Worm (Caenorhabditis elegans) whole organism, L1 larva: ENCODE measurements around the gene W03F9.2.

ENCODE experiments used
- C16A3.4 ChIP-seq: fragments of 150-350 bp; optimal IDR thresholded peaks from 2 replicates; lab custom pipeline; 2014; ENCODE audit warnings: missing biosample characterization, missing genetic modification characterization
- C34B4.2 ChIP-seq: sonication (generic microtip); optimal IDR thresholded peaks from 2 replicates; lab custom pipeline; 2017; ENCODE audit warnings: mild to moderate bottlenecking, missing genetic modification characterization, missing compliant biosample characterization
- aha-1 ChIP-seq: fragments of 150-350 bp; optimal IDR thresholded peaks from 2 replicates; lab custom pipeline; 2014; ENCODE audit warnings: missing biosample characterization, missing genetic modification characterization
- aly-2 ChIP-seq: fragments of 150-350 bp; optimal IDR thresholded peaks from 2 replicates; lab custom pipeline; 2014; ENCODE audit warnings: missing biosample characterization, missing genetic modification characterization
- ama-1 ChIP-seq: fragments of 150-350 bp; optimal IDR thresholded peaks from 2 replicates; lab custom pipeline; 2014
- blmp-1 ChIP-seq: fragments of 150-350 bp; optimal IDR thresholded peaks from 2 replicates; lab custom pipeline; 2014; ENCODE audit warnings: missing biosample characterization, missing genetic modification characterization
- ceh-63 ChIP-seq: fragments of 200-800 bp; sonication (Bioruptor generic); optimal IDR thresholded peaks from 2 replicates; lab custom pipeline; 2018; ENCODE audit warnings: mild to moderate bottlenecking, missing genetic modification characterization, missing compliant biosample characterization
- ceh-8 ChIP-seq: fragments of 200-800 bp; sonication (Bioruptor generic); optimal IDR thresholded peaks from 2 replicates; lab custom pipeline; 2018; ENCODE audit warnings: mild to moderate bottlenecking, missing genetic modification characterization, moderate library complexity, missing compliant biosample characterization
- ceh-82 ChIP-seq, 3 experiments: fragments of 150-350 bp in 1 of 3; sonication (generic microtip) in 2 of 3; optimal IDR thresholded peaks; 2 replicates each; lab custom pipeline; 2014 to 2017; ENCODE audit warnings: missing biosample characterization in 3 of 3, missing genetic modification characterization in 3 of 3
- ceh-88 ChIP-seq: fragments of 200-800 bp; sonication (Bioruptor generic); IDR thresholded peaks from 2 replicates; pipeline ENCODE4 v1.3.6; 2022; ENCODE audit warnings: missing genetic modification characterization, missing compliant biosample characterization
- ceh-90 ChIP-seq: sonication (generic microtip); optimal IDR thresholded peaks from 2 replicates; lab custom pipeline; 2016; ENCODE audit warnings: missing genetic modification characterization, missing compliant biosample characterization
- efl-1 ChIP-seq, 4 experiments: fragments of 150-350 bp; optimal IDR thresholded peaks in 3 of 4; peaks in 1 of 4; 1 replicate in 1 of 4; 2 replicates in 3 of 4; lab custom pipeline; 2014; ENCODE audit warnings: missing biosample characterization in 2 of 4, missing genetic modification characterization in 2 of 4, missing genetic modification reagents in 2 of 4
- efl-3 ChIP-seq: fragments of 200-800 bp; sonication (Bioruptor generic); optimal IDR thresholded peaks from 2 replicates; lab custom pipeline; 2018; ENCODE audit warnings: mild to moderate bottlenecking, missing genetic modification characterization, missing compliant biosample characterization
- egl-13 ChIP-seq: sonication (generic microtip); optimal IDR thresholded peaks from 2 replicates; lab custom pipeline; 2016; ENCODE audit warnings: missing genotype, missing genetic modification reagents, missing genetic modification characterization, missing compliant biosample characterization
- elt-2 ChIP-seq: sonication (generic microtip); optimal IDR thresholded peaks from 2 replicates; lab custom pipeline; 2016; ENCODE audit warnings: missing genetic modification characterization, mild to moderate bottlenecking, inconsistent platforms, missing compliant biosample characterization, missing genetic modification reagents
- elt-3 ChIP-seq, 6 experiments: fragments of 150-350 bp in 1 of 6; sonication (generic microtip); optimal IDR thresholded peaks; 2 replicates each; lab custom pipeline; 2017 to 2018; ENCODE audit warnings: missing biosample characterization in 6 of 6, missing genetic modification characterization in 6 of 6, inconsistent platforms in 1 of 6
- fkh-8 ChIP-seq: sonication (generic microtip); optimal IDR thresholded peaks from 2 replicates; lab custom pipeline; 2016; ENCODE audit warnings: mild to moderate bottlenecking, missing genetic modification characterization, missing compliant biosample characterization
- grh-1 ChIP-seq: fragments of 200-800 bp; sonication (Bioruptor generic); IDR thresholded peaks from 2 replicates; pipeline ENCODE4 v1.3.6; 2022; ENCODE audit warnings: missing genetic modification reagents, missing genetic modification characterization, missing compliant biosample characterization
- hlh-17 ChIP-seq: fragments of 200-800 bp; sonication (Bioruptor generic); optimal IDR thresholded peaks from 2 replicates; lab custom pipeline; 2018; ENCODE audit warnings: missing genetic modification characterization, mild to moderate bottlenecking, missing compliant biosample characterization, moderate library complexity, borderline replicate concordance
- hpl-2 ChIP-seq: fragments of 150-350 bp; optimal IDR thresholded peaks from 2 replicates; lab custom pipeline; 2014; ENCODE audit warnings: missing biosample characterization, missing genetic modification reagents, missing genetic modification characterization
- irx-1 ChIP-seq: sonication (generic microtip); optimal IDR thresholded peaks from 2 replicates; lab custom pipeline; 2016; ENCODE audit warnings: missing genetic modification characterization, missing compliant biosample characterization
- jun-1 ChIP-seq: fragments of 150-350 bp; optimal IDR thresholded peaks from 2 replicates; lab custom pipeline; 2014; ENCODE audit warnings: missing biosample characterization, missing genetic modification reagents, missing genetic modification characterization
- lin-13 ChIP-seq: fragments of 150-350 bp; optimal IDR thresholded peaks from 2 replicates; lab custom pipeline; 2014; ENCODE audit warnings: missing biosample characterization, missing genetic modification reagents, missing genetic modification characterization
- lin-15B ChIP-seq: fragments of 150-350 bp; sonication (generic microtip); optimal IDR thresholded peaks from 3 replicates; lab custom pipeline; 2014; ENCODE audit warnings: missing biosample characterization, missing genetic modification characterization
- lin-39 ChIP-seq: fragments of 150-350 bp; optimal IDR thresholded peaks from 2 replicates; lab custom pipeline; 2014; ENCODE audit warnings: missing biosample characterization, missing genetic modification reagents, missing genetic modification characterization
- lir-3 ChIP-seq: sonication (generic microtip); optimal IDR thresholded peaks from 2 replicates; lab custom pipeline; 2016; ENCODE audit warnings: mild to moderate bottlenecking, missing genetic modification characterization, moderate library complexity, missing compliant biosample characterization; ENCODE audit not compliant: poor library complexity
- mab-9 ChIP-seq: fragments of 200-800 bp; sonication (Bioruptor generic); IDR thresholded peaks from 2 replicates; pipeline ENCODE4 v1.3.6; 2022; ENCODE audit warnings: missing genetic modification reagents, missing genetic modification characterization, missing compliant biosample characterization
- nhr-11 ChIP-seq: fragments of 150-350 bp; optimal IDR thresholded peaks from 2 replicates; lab custom pipeline; 2014; ENCODE audit warnings: missing biosample characterization, missing genetic modification characterization
- nhr-12 ChIP-seq: sonication (generic microtip); optimal IDR thresholded peaks from 2 replicates; lab custom pipeline; 2017; ENCODE audit warnings: missing biosample characterization, missing genetic modification characterization
- nhr-19 ChIP-seq: fragments of 200-800 bp; sonication (Bioruptor generic); conservative IDR thresholded peaks from 2 replicates; pipeline ENCODE4 v1.3.6; 2022; ENCODE audit warnings: missing genetic modification characterization, missing compliant biosample characterization
- nhr-28 ChIP-seq: fragments of 150-350 bp; optimal IDR thresholded peaks from 2 replicates; lab custom pipeline; 2014; ENCODE audit warnings: missing biosample characterization, missing genetic modification characterization
- nhr-47 ChIP-seq: sonication (generic microtip); optimal IDR thresholded peaks from 2 replicates; lab custom pipeline; 2016; ENCODE audit warnings: mild to moderate bottlenecking, missing genetic modification characterization, moderate library complexity, missing compliant biosample characterization
- nhr-77 ChIP-seq: fragments of 150-350 bp; optimal IDR thresholded peaks from 2 replicates; lab custom pipeline; 2014; ENCODE audit warnings: missing biosample characterization, missing genetic modification characterization
- nhr-85 ChIP-seq: sonication (generic microtip); peaks from one replicate; lab custom pipeline; 2016; ENCODE audit warnings: missing genetic modification characterization, inconsistent platforms, missing compliant biosample characterization
- pag-3 ChIP-seq: sonication (generic microtip); optimal IDR thresholded peaks from 2 replicates; lab custom pipeline; 2017; ENCODE audit warnings: missing genetic modification characterization, mild to moderate bottlenecking, missing compliant biosample characterization, antibody characterized with exemption, borderline replicate concordance; ENCODE audit not compliant: insufficient read depth
- pax-3 ChIP-seq: fragments of 200-800 bp; sonication (Bioruptor generic); optimal IDR thresholded peaks from 2 replicates; lab custom pipeline; 2018; ENCODE audit warnings: mild to moderate bottlenecking, missing genetic modification characterization, moderate library complexity, missing compliant biosample characterization
- pqm-1 ChIP-seq: sonication (generic microtip); optimal IDR thresholded peaks from 3 replicates; lab custom pipeline; 2017; ENCODE audit warnings: missing biosample characterization, missing genetic modification characterization
- skn-1 ChIP-seq: fragments of 150-350 bp; optimal IDR thresholded peaks from 2 replicates; lab custom pipeline; 2014; ENCODE audit warnings: missing biosample characterization, missing genetic modification characterization
- snpc-4 ChIP-seq: fragments of 150-350 bp; optimal IDR thresholded peaks from 2 replicates; lab custom pipeline; 2014; ENCODE audit warnings: missing biosample characterization, missing genetic modification characterization
- sox-4 ChIP-seq: sonication (generic microtip); optimal IDR thresholded peaks from 2 replicates; lab custom pipeline; 2016; ENCODE audit warnings: missing genetic modification characterization, missing compliant biosample characterization
- sptf-1 ChIP-seq: fragments of 150-350 bp; optimal IDR thresholded peaks from 2 replicates; lab custom pipeline; 2014; ENCODE audit warnings: missing biosample characterization, missing genetic modification characterization
- swsn-7 ChIP-seq: sonication (generic microtip); optimal IDR thresholded peaks from 2 replicates; lab custom pipeline; 2016; ENCODE audit warnings: missing genetic modification characterization, missing compliant biosample characterization
- tlp-1 ChIP-seq: fragments of 150-350 bp; optimal IDR thresholded peaks from 2 replicates; lab custom pipeline; 2014; ENCODE audit warnings: missing biosample characterization, missing genetic modification characterization
- unc-98 ChIP-seq: fragments of 200-800 bp; sonication (Bioruptor generic); IDR thresholded peaks from 2 replicates; pipeline ENCODE4 v1.3.6; 2022; ENCODE audit warnings: missing genetic modification characterization, missing compliant biosample characterization
- zag-1 ChIP-seq: fragments of 150-350 bp; optimal IDR thresholded peaks from 2 replicates; lab custom pipeline; 2014; ENCODE audit warnings: missing biosample characterization, missing genetic modification characterization

W03F9.2 gene

ce11 chrV:173437-173836 lies 45.6 kb upstream of the W03F9.2 start:
- peak in 1 of 2 experiments; percentile 21 for TF ChIP-seq efl-1 (optimal IDR thresholded peaks at IDR 0.05; lab: Kevin White, UChicago)
- TF ChIP-seq efl-1 (GFP tag; optimal IDR thresholded peaks at IDR 0.05 in 1 of 2; lab: Kevin White, UChicago), result no peak
- no peak for TF ChIP-seq ceh-88 (GFP tag; lab: Robert Waterston, UW)
- peak; percentile 16 for TF ChIP-seq pax-3 (tag; lab: Kevin White, UChicago)
- peak; percentile 71 for TF ChIP-seq fkh-8 (tag; lab: Kevin White, UChicago)
- TF ChIP-seq, all 84 proteins: peak for 3

ce11 chrV:172110-172509 lies 44.3 kb upstream of the W03F9.2 start, which contains the start of gene cfap-36:
Gene cfap-36 (minus strand): TSS chrV:172210.
- TF ChIP-seq zag-1 (tag; lab: Kevin White, UChicago) (no peak), nhr-85 (peak; percentile 57)

- no peak for TF ChIP-seq pqm-1 (tag; lab: Kevin White, UChicago)
- no peak for TF ChIP-seq sox-4 (tag; lab: Kevin White, UChicago)
- TF ChIP-seq ceh-8 (GFP tag; lab: Kevin White, UChicago), result no peak
- no peak for TF ChIP-seq blmp-1 (tag; lab: Kevin White, UChicago)
- TF ChIP-seq swsn-7 (tag; lab: Kevin White, UChicago), result no peak
- TF ChIP-seq nhr-11 (tag; lab: Kevin White, UChicago), result no peak
- no peak for TF ChIP-seq ceh-63 (GFP tag; lab: Kevin White, UChicago)
- no peak for TF ChIP-seq lir-3
- TF ChIP-seq jun-1, result no peak
- no peak for TF ChIP-seq lin-39 (tag; lab: Kevin White, UChicago)
- no peak for TF ChIP-seq pag-3 (tag; lab: Kevin White, UChicago)
- no peak for TF ChIP-seq hpl-2
- no peak for TF ChIP-seq nhr-85
- TF ChIP-seq nhr-77 (tag; lab: Kevin White, UChicago), result no peak
- TF ChIP-seq aha-1 (tag; lab: Kevin White, UChicago), result no peak
- no peak for TF ChIP-seq lin-13 (GFP tag; lab: Kevin White, UChicago)
- TF ChIP-seq nhr-12 (tag; lab: Kevin White, UChicago), result no peak
- TF ChIP-seq tlp-1 (tag; lab: Kevin White, UChicago), result no peak
- TF ChIP-seq ceh-82 (tag; optimal IDR thresholded peaks at IDR 0.05; lab: Kevin White, UChicago), result no peak
Observed at ce11 chrV:166687-167086, 38.9 kb upstream of the W03F9.2 start, which contains the start of gene Y108G3AL.2. Gene Y108G3AL.2 (plus strand): TSS chrV:166987.

DNA sequence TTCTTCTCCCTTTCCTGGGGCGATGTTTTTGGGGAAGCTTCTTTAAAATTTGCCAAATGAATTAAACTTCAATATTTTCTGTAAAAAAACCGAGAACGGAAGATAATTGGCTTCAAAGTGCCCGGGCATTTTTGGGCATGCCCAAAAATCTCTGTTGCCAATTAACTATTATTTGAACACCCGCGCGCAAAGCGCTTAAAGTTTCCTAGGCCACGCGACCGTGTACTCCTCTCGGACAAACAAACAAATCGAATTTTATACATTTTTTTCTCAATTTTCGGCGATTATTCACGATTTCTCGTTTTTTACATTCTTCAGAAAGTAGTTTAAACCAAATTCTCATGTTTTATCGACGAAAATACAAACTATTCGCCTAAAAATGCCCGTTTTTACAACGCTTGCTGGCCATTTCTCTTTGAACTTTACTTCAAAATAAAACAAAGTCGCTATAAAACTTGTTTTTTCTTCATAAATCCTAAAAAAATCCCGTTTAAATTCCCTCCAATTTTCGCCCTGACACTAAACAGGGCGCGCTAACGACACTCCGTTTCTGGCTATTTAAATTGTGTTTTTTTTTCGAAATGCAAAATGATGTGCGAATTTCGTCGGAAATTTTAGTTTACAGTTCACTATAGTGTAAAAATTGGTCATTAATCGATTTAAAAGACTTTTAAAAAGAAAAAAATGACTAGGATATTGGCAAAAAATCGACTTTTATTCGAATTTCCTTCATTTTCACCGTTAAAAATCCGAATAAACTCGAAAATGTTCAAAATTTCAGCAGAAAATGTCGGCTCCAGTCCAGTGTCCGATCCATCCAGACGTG lies 28.4 kb upstream of the W03F9.2 start, which contains the start of gene ttb-1:
Gene ttb-1, plus strand, starts transcription at position 776 of the 826 bp plus-strand sequence.
- TF ChIP-seq efl-3 (GFP tag; lab: Kevin White, UChicago) (no peak), nhr-47 (tag; lab: Kevin White, UChicago) (peak; percentile 61), grh-1 (GFP tag; lab: Robert Waterston, UW) (no peak), snpc-4 (no peak), mab-9 (no peak), nhr-85 (peak; percentile 70), zag-1 (tag; lab: Kevin White, UChicago) (no peak), aha-1 (tag; lab: Kevin White, UChicago) (no peak), elt-3 (tag; optimal IDR thresholded peaks at IDR 0.05; lab: Kevin White, UChicago) (peak in 2 of 6 experiments; percentile 11 to 19), C34B4.2 (no peak), sptf-1 (tag; lab: Kevin White, UChicago) (no peak), egl-13 (tag; lab: Kevin White, UChicago) (peak; percentile 8), aly-2 (tag; lab: Kevin White, UChicago) (peak; percentile 58), nhr-19 (GFP tag; lab: Robert Waterston, UW) (peak; percentile 27; the same call in 1 of the 2 replicates), lin-15B (tag; lab: Kevin White, UChicago) (peak; percentile 26), C16A3.4 (tag; lab: Kevin White, UChicago) (peak; percentile 32), sox-4 (tag; lab: Kevin White, UChicago) (no peak), unc-98 (0 out of 2 replicates have a peak, but pooled peaks have one; percentile 32), ceh-8 (GFP tag; lab: Kevin White, UChicago) (no peak), skn-1 (peak; percentile 59), ama-1 (lab: Kevin White, UChicago) (no peak), elt-2 (tag; lab: Kevin White, UChicago) (no peak), hlh-17 (GFP tag; lab: Kevin White, UChicago) (no peak), ceh-90 (peak; percentile 72), irx-1 (tag; lab: Kevin White, UChicago) (peak; percentile 68), nhr-28 (tag; lab: Kevin White, UChicago) (no peak)
